Fruit fly (Drosophila melanogaster) whole organism, embryonic: ENCODE measurements around the gene NK7.1.
A peak's percentile ranks its signal among the peaks of the same experiment; 100 is the strongest.

Source experiments
- ATbp ChIP-seq: fragments of 200-800 bp; sonication (Bioruptor generic); optimal IDR thresholded peaks from 2 replicates; lab custom pipeline; 2017; ENCODE audit warnings: missing biosample characterization, mild to moderate bottlenecking, missing genetic modification characterization, missing genetic modification reagents
- Bgb ChIP-seq: fragments of 200-800 bp; sonication (Bioruptor generic); IDR thresholded peaks from 2 replicates; pipeline ENCODE4 v1.3.6; 2022; ENCODE audit warnings: missing biosample characterization, missing genetic modification characterization; ENCODE audit not compliant: partially characterized antibody
- Blimp-1 ChIP-seq: fragments of 200-800 bp; sonication (Bioruptor generic); optimal IDR thresholded peaks from 3 replicates; lab custom pipeline; 2018; ENCODE audit warnings: missing biosample characterization, missing genetic modification characterization, mild to moderate bottlenecking, moderate library complexity, missing genetic modification reagents
- CG10267 ChIP-seq: fragments of 200-800 bp; sonication (Bioruptor generic); optimal IDR thresholded peaks from 2 replicates; lab custom pipeline; 2018; ENCODE audit warnings: missing biosample characterization, mild to moderate bottlenecking, missing genetic modification characterization, moderate library complexity
- CG10462 ChIP-seq: fragments of 200-800 bp; sonication (Bioruptor generic); optimal IDR thresholded peaks from 2 replicates; lab custom pipeline; 2016; ENCODE audit warnings: missing biosample characterization, missing genetic modification characterization
- CG1233 ChIP-seq: fragments of 200-800 bp; sonication (Bioruptor generic); optimal IDR thresholded peaks from 4 replicates; lab custom pipeline; 2018; ENCODE audit warnings: missing biosample characterization, mild to moderate bottlenecking, missing genetic modification characterization
- CG12659 ChIP-seq: fragments of 200-800 bp; sonication (Bioruptor generic); optimal IDR thresholded peaks from 3 replicates; lab custom pipeline; 2017; ENCODE audit warnings: mild to moderate bottlenecking, missing biosample characterization, missing genetic modification reagents, missing genetic modification characterization
- CG12769 ChIP-seq: fragments of 200-800 bp; sonication (Bioruptor generic); optimal IDR thresholded peaks from 2 replicates; lab custom pipeline; 2019; ENCODE audit warnings: missing biosample characterization, mild to moderate bottlenecking, missing genetic modification characterization, moderate library complexity
- CG14710 ChIP-seq: fragments of 200-800 bp; sonication (Bioruptor generic); optimal IDR thresholded peaks from 3 replicates; lab custom pipeline; 2019; ENCODE audit warnings: missing biosample characterization, mild to moderate bottlenecking, missing genetic modification characterization, moderate library complexity
- CG15696 ChIP-seq: fragments of 200-800 bp; sonication (Bioruptor generic); optimal IDR thresholded peaks from 2 replicates; lab custom pipeline; 2019; ENCODE audit warnings: missing biosample characterization, mild to moderate bottlenecking, missing genetic modification characterization, moderate library complexity
- CG17359 ChIP-seq: fragments of 200-800 bp; sonication (Bioruptor generic); optimal IDR thresholded peaks from 3 replicates; lab custom pipeline; 2018; ENCODE audit warnings: missing biosample characterization, mild to moderate bottlenecking, missing genetic modification characterization, moderate library complexity
- CG17361 ChIP-seq: fragments of 200-800 bp; sonication (Bioruptor generic); IDR thresholded peaks from 3 replicates; pipeline ENCODE4 v1.3.6; 2022; ENCODE audit warnings: missing biosample characterization, missing genetic modification characterization
- CG3995 ChIP-seq: fragments of 200-800 bp; sonication (Bioruptor generic); optimal IDR thresholded peaks from 3 replicates; lab custom pipeline; 2016; ENCODE audit warnings: missing biosample characterization, missing genetic modification characterization
- CG6689 ChIP-seq: fragments of 200-800 bp; sonication (Bioruptor generic); IDR thresholded peaks from 2 replicates; pipeline ENCODE4 v1.3.6; 2022; ENCODE audit warnings: missing biosample characterization, missing genetic modification characterization
- CG6854 ChIP-seq: fragments of 200-800 bp; sonication (Bioruptor generic); optimal IDR thresholded peaks from 3 replicates; lab custom pipeline; 2017; ENCODE audit warnings: missing biosample characterization, mild to moderate bottlenecking, missing genetic modification characterization
- CG7556 ChIP-seq: fragments of 200-800 bp; sonication (Bioruptor generic); optimal IDR thresholded peaks from 2 replicates; lab custom pipeline; 2017; ENCODE audit warnings: missing biosample characterization, mild to moderate bottlenecking, missing genetic modification characterization
- CG7963 ChIP-seq: fragments of 200-800 bp; sonication (Bioruptor generic); IDR thresholded peaks from 3 replicates; pipeline ENCODE4 v1.3.6; 2022; ENCODE audit warnings: missing biosample characterization, missing genetic modification characterization; ENCODE audit not compliant: partially characterized antibody
- CG9932 ChIP-seq: fragments of 200-800 bp; sonication (Bioruptor generic); IDR thresholded peaks from 2 replicates; pipeline ENCODE4 v1.3.6; 2022; ENCODE audit warnings: missing biosample characterization, missing genetic modification characterization
- CTCF ChIP-seq: fragments of 200-800 bp; sonication (Bioruptor generic); optimal IDR thresholded peaks from 2 replicates; lab custom pipeline; 2017; ENCODE audit warnings: missing biosample characterization, mild to moderate bottlenecking, missing genetic modification characterization, moderate library complexity
- D ChIP-seq, 2 experiments: fragments of 200-800 bp in 1 of 2; fragments of >200 bp in 1 of 2; sonication (Bioruptor generic) in 1 of 2; optimal IDR thresholded peaks; 2 replicates in 1 of 2; 3 replicates in 1 of 2; lab custom pipeline; 2017; ENCODE audit warnings: mild to moderate bottlenecking in 1 of 2, missing biosample characterization in 1 of 2, missing genetic modification characterization in 1 of 2, missing genetic modification reagents in 1 of 2
- H15 ChIP-seq: fragments of 200-800 bp; sonication (Bioruptor generic); IDR thresholded peaks from 3 replicates; pipeline ENCODE4 v1.3.6; 2022; ENCODE audit warnings: missing biosample characterization, missing genetic modification characterization
- Jarid2 ChIP-seq: fragments of 200-800 bp; sonication (Bioruptor generic); optimal IDR thresholded peaks from 3 replicates; lab custom pipeline; 2017; ENCODE audit warnings: mild to moderate bottlenecking, missing biosample characterization, missing genetic modification reagents, missing genetic modification characterization
- Kr ChIP-seq: fragments of 200-800 bp; sonication (Bioruptor generic); optimal IDR thresholded peaks from 2 replicates; lab custom pipeline; 2017; ENCODE audit warnings: missing biosample characterization, mild to moderate bottlenecking, missing genetic modification characterization
- Med ChIP-seq: fragments of 200-800 bp; sonication (Bioruptor generic); peaks from one replicate; lab custom pipeline; 2016; ENCODE audit warnings: missing biosample characterization, missing genetic modification characterization, mild to moderate bottlenecking, inconsistent platforms, moderate library complexity
- Mrtf ChIP-seq: fragments of 200-800 bp; sonication (Bioruptor generic); IDR thresholded peaks from 3 replicates; pipeline ENCODE4 v1.3.6; 2022; ENCODE audit warnings: missing biosample characterization, missing genetic modification characterization
- Sox102F ChIP-seq: fragments of 200-800 bp; sonication (Bioruptor generic); optimal IDR thresholded peaks from 2 replicates; lab custom pipeline; 2018; ENCODE audit warnings: missing biosample characterization, mild to moderate bottlenecking, missing genetic modification characterization, moderate library complexity
- dimm ChIP-seq: fragments of 200-800 bp; sonication (Bioruptor generic); IDR thresholded peaks from 2 replicates; pipeline ENCODE4 v1.3.6; 2022; ENCODE audit warnings: missing biosample characterization, missing genetic modification characterization
- dysf ChIP-seq: fragments of 200-800 bp; sonication (Bioruptor generic); IDR thresholded peaks from 3 replicates; pipeline ENCODE4 v1.3.6; 2022; ENCODE audit warnings: missing biosample characterization, missing genetic modification characterization
- eve ChIP-seq, 2 experiments: fragments of >200 bp; optimal IDR thresholded peaks; 2 replicates each; lab custom pipeline; 2017; ENCODE audit warnings: missing biosample characterization in 2 of 2, missing genetic modification characterization in 2 of 2
- gem ChIP-seq: fragments of 200-800 bp; sonication (Bioruptor generic); optimal IDR thresholded peaks from 2 replicates; lab custom pipeline; 2019; ENCODE audit warnings: missing biosample characterization, mild to moderate bottlenecking, missing genetic modification characterization, moderate library complexity
- gsb-n ChIP-seq: fragments of 200-800 bp; sonication (Bioruptor generic); optimal IDR thresholded peaks from 3 replicates; lab custom pipeline; 2018; ENCODE audit warnings: missing biosample characterization, mild to moderate bottlenecking, missing genetic modification characterization
- kah ChIP-seq: fragments of 200-800 bp; sonication (Bioruptor generic); optimal IDR thresholded peaks from 2 replicates; lab custom pipeline; 2018; ENCODE audit warnings: missing biosample characterization, mild to moderate bottlenecking, missing genetic modification characterization
- lab ChIP-seq: fragments of 200-800 bp; sonication (Bioruptor generic); optimal IDR thresholded peaks from 3 replicates; lab custom pipeline; 2017; ENCODE audit warnings: missing biosample characterization, missing genetic modification characterization, mild to moderate bottlenecking, moderate library complexity, missing genetic modification reagents
- nau ChIP-seq: fragments of 200-800 bp; sonication (Bioruptor generic); optimal IDR thresholded peaks from 3 replicates; lab custom pipeline; 2017; ENCODE audit warnings: missing biosample characterization, mild to moderate bottlenecking, missing genetic modification characterization, missing genetic modification reagents
- odd ChIP-seq: fragments of 200-800 bp; sonication (Bioruptor generic); optimal IDR thresholded peaks from 2 replicates; lab custom pipeline; 2017; ENCODE audit warnings: missing biosample characterization, mild to moderate bottlenecking, missing genetic modification characterization
- org-1 ChIP-seq: fragments of 200-800 bp; sonication (Bioruptor generic); optimal IDR thresholded peaks from 2 replicates; lab custom pipeline; 2017; ENCODE audit warnings: missing biosample characterization, missing genetic modification characterization
- pan ChIP-seq, 4 experiments: fragments of >200 bp in 3 of 4; fragments of 200-800 bp in 1 of 4; sonication (Bioruptor generic) in 1 of 4; optimal IDR thresholded peaks in 3 of 4; IDR thresholded peaks in 1 of 4; 2 replicates each; pipeline versions ENCODE4 v1.3.6 to Lab custom; 2017 to 2022; ENCODE audit warnings: missing biosample characterization in 2 of 4, missing genetic modification characterization in 2 of 4, mixed read lengths in 1 of 4
- sc ChIP-seq, 3 experiments: fragments of >200 bp in 2 of 3; fragments of 200-800 bp in 1 of 3; sonication (Bioruptor generic) in 1 of 3; optimal IDR thresholded peaks; 2 replicates in 2 of 3; 3 replicates in 1 of 3; lab custom pipeline; 2017; ENCODE audit warnings: mild to moderate bottlenecking in 1 of 3, missing biosample characterization in 1 of 3, missing genetic modification characterization in 1 of 3, missing genetic modification reagents in 1 of 3
- so ChIP-seq: fragments of 200-800 bp; sonication (Bioruptor generic); IDR thresholded peaks from 3 replicates; pipeline ENCODE4 v1.3.6; 2022; ENCODE audit warnings: missing biosample characterization, missing genetic modification characterization
- sug ChIP-seq: fragments of 200-800 bp; optimal IDR thresholded peaks from 2 replicates; lab custom pipeline; 2019; ENCODE audit warnings: missing biosample characterization, mild to moderate bottlenecking, missing genetic modification characterization, moderate library complexity
- tin ChIP-seq: fragments of 200-800 bp; sonication (Bioruptor generic); optimal IDR thresholded peaks from 3 replicates; lab custom pipeline; 2016; ENCODE audit warnings: missing biosample characterization, missing genetic modification characterization
- tna ChIP-seq: fragments of 200-800 bp; sonication (Bioruptor generic); IDR thresholded peaks from 2 replicates; pipeline ENCODE4 v1.3.6; 2022; ENCODE audit warnings: missing biosample characterization, missing genetic modification characterization; ENCODE audit not compliant: partially characterized antibody
- unc-4 ChIP-seq: fragments of 200-800 bp; sonication (Bioruptor generic); IDR thresholded peaks from 2 replicates; pipeline ENCODE4 v1.3.6; 2022; ENCODE audit warnings: missing biosample characterization, missing genetic modification characterization; ENCODE audit not compliant: partially characterized antibody
- vvl ChIP-seq: fragments of 200-800 bp; sonication (Bioruptor generic); IDR thresholded peaks from 2 replicates; pipeline ENCODE4 v1.3.6; 2022; ENCODE audit warnings: missing biosample characterization, missing genetic modification characterization
- wdn ChIP-seq: fragments of 200-800 bp; sonication (Bioruptor generic); IDR thresholded peaks from 2 replicates; pipeline ENCODE4 v1.3.6; 2022; ENCODE audit warnings: missing biosample characterization, missing genetic modification characterization
- yki ChIP-seq: fragments of >200 bp; optimal IDR thresholded peaks from 3 replicates; lab custom pipeline; 2018

Gene NK7.1

dm6 chr3R:14346838-14347745 is 25.7 kb downstream of the NK7.1 start (continued):
- peak; percentile 49 for TF ChIP-seq nau (GFP tag; lab: Kevin White, UChicago)
- 0 out of 2 replicates have a peak, but pooled peaks have one; percentile 29 for TF ChIP-seq unc-4
- peak; percentile 55 for TF ChIP-seq Blimp-1
- TF ChIP-seq Med (GFP tag; lab: Kevin White, UChicago) = peak; percentile 80
- peak; percentile 59 for TF ChIP-seq CG17361 (GFP tag; lab: Robert Waterston, UW)
- TF ChIP-seq sc (optimal IDR thresholded peaks at IDR 0.05; lab: Kevin White, UChicago) = no peak
- peak; percentile 10 for TF ChIP-seq sc (GFP tag; optimal IDR thresholded peaks at IDR 0.05; lab: Kevin White, UChicago)
- TF ChIP-seq gsb-n (tag; lab: Kevin White, UChicago) = peak; percentile 14
- TF ChIP-seq Jarid2 = peak; percentile 25
- TF ChIP-seq H15 (GFP tag; lab: Robert Waterston, UW) = 0 out of 3 replicates have a peak, but pooled peaks have one; percentile 6
- TF ChIP-seq CG15696 (tag; lab: Kevin White, UChicago) = no peak
- peak; percentile 60 for TF ChIP-seq CG12659
- peak; percentile 51 for TF ChIP-seq odd (GFP tag; lab: Kevin White, UChicago)
- TF ChIP-seq lab = peak; percentile 84
- peak; percentile 38 for TF ChIP-seq CG10267 (tag; lab: Kevin White, UChicago)
- TF ChIP-seq gem = peak; percentile 81
- TF ChIP-seq CG12769 (tag; lab: Kevin White, UChicago) = no peak
- TF ChIP-seq Bgb (GFP tag; lab: Robert Waterston, UW) = no peak
- peak; percentile 30; the same call in 1 of the 2 replicates for TF ChIP-seq CG9932
- TF ChIP-seq CG17359 = peak; percentile 66
- TF ChIP-seq dimm (GFP tag; lab: Robert Waterston, UW) = no peak
- peak; percentile 54 for TF ChIP-seq vvl (GFP tag; lab: Robert Waterston, UW)
- no peak for TF ChIP-seq pan (optimal IDR thresholded peaks at IDR 0.05; lab: Kevin White, UChicago)
- peak in 1 of 2 experiments; percentile 61 for TF ChIP-seq pan (GFP tag; optimal IDR thresholded peaks at IDR 0.05 in 1 of 2, IDR thresholded peaks at IDR 0.05 in 1 of 2)
- no peak for TF ChIP-seq CG7963
- peak; percentile 48 for TF ChIP-seq tin (GFP tag; lab: Kevin White, UChicago)
- no peak for TF ChIP-seq tna (GFP tag; lab: Robert Waterston, UW)
- peak; percentile 65 for TF ChIP-seq org-1
- peak; percentile 84 for TF ChIP-seq CG7556 (GFP tag; lab: Kevin White, UChicago)
- peak; percentile 70 for TF ChIP-seq Sox102F (GFP tag; lab: Kevin White, UChicago)
- TF ChIP-seq yki = no peak
- no peak for TF ChIP-seq Kr (GFP tag; lab: Kevin White, UChicago)
- peak; percentile 63; the same call in 2 of the 3 replicates for TF ChIP-seq so (GFP tag; lab: Robert Waterston, UW)
- 0 out of 2 replicates have a peak, but pooled peaks have one; percentile 27 for TF ChIP-seq wdn
- no peak for TF ChIP-seq sug (tag; lab: Kevin White, UChicago)
- TF ChIP-seq CG6689 (GFP tag; lab: Robert Waterston, UW) = peak; percentile 58; the same call in 1 of the 2 replicates
- TF ChIP-seq CG10462 = peak; percentile 12
- TF ChIP-seq Mrtf = 0 out of 3 replicates have a peak, but pooled peaks have one; percentile 12
- TF ChIP-seq dysf (GFP tag; lab: Robert Waterston, UW) = peak; percentile 69
- TF ChIP-seq kah (GFP tag; lab: Kevin White, UChicago) = no peak
- no peak for TF ChIP-seq D (optimal IDR thresholded peaks at IDR 0.05; lab: Kevin White, UChicago)
- peak; percentile 53 for TF ChIP-seq D (GFP tag; optimal IDR thresholded peaks at IDR 0.05; lab: Kevin White, UChicago)
- peak; percentile 14 for TF ChIP-seq CG3995 (GFP tag; lab: Kevin White, UChicago)
- TF ChIP-seq CTCF (GFP tag; lab: Kevin White, UChicago) = peak; percentile 5
- peak; percentile 58 for TF ChIP-seq ATbp
- peak; percentile 15 for TF ChIP-seq CG1233 (GFP tag; lab: Kevin White, UChicago)
- TF ChIP-seq CG6854 (GFP tag; lab: Kevin White, UChicago) = no peak
- peak; percentile 31 for TF ChIP-seq CG14710
- TF ChIP-seq eve (GFP tag; optimal IDR thresholded peaks at IDR 0.05; lab: Kevin White, UChicago) = peak in 1 of 2 experiments; percentile 72
